Fruit fly (Drosophila melanogaster): ENCODE data around the gene Uch.

The Uch gene

DNA sequence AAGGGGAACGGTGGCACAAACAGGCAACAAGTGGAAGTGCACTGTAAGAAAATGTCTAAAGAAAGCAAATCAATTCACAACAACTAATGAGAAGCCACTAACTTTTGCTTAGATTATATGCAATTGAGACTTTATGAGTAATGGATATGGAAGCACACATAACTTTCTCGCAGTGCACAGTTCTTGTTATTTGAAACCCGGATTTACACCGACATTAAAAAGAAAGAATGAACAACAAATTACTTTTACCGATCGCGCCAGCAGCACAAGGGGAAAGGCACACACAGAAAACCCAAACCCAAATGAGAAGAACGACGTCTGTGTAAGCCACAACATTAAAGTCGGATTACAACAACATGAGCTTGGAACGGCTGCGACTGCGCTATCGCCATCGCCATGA is 24.9 kb downstream of the Uch start (continued):
- TF ChIP-seq CG7839 (tag; optimal IDR thresholded peaks at IDR 0.05) (peak; percentile 71), H2.0 (GFP tag; IDR thresholded peaks at IDR 0.05) (peak; percentile 44; the same call in 1 of the 2 replicates), Dll (GFP tag; IDR thresholded peaks at IDR 0.05; ENCODE audit: partially characterized antibody) (no peak), dan (GFP tag; IDR thresholded peaks at IDR 0.05) (peak; percentile 25; the same call in 1 of the 2 replicates), pnt (GFP tag; optimal IDR thresholded peaks at IDR 0.05) (peak; percentile 66), CG33557 (GFP tag; optimal IDR thresholded peaks at IDR 0.05) (peak; percentile 86), CG7357 (GFP tag; IDR thresholded peaks at IDR 0.05) (peak; percentile 54; the same call in 1 of the 3 replicates), CG8281 (tag; optimal IDR thresholded peaks at IDR 0.05) (peak; percentile 13), lov (optimal IDR thresholded peaks at IDR 0.05) (no peak), lov (GFP tag; IDR thresholded peaks at IDR 0.05) (peak; percentile 23; the same call in 1 of the 3 replicates), CG30403 (GFP tag; optimal IDR thresholded peaks at IDR 0.05) (peak; percentile 60), Deaf1 (tag; optimal IDR thresholded peaks at IDR 0.05) (no peak), CG3163 (GFP tag; optimal IDR thresholded peaks at IDR 0.05) (peak; percentile 4), CG14710 (tag; optimal IDR thresholded peaks at IDR 0.05) (peak; percentile 85), Drgx (GFP tag; IDR thresholded peaks at IDR 0.05) (peak; percentile 19; the same call in 1 of the 2 replicates), CG9609 (GFP tag; optimal IDR thresholded peaks at IDR 0.05) (peak; percentile 66), CG33213 (GFP tag; optimal IDR thresholded peaks at IDR 0.05) (peak; percentile 66), ab (GFP tag; optimal IDR thresholded peaks at IDR 0.05) (peak; percentile 11), CG4820 (GFP tag; optimal IDR thresholded peaks at IDR 0.05) (peak; percentile 81), Dfd (GFP tag; optimal IDR thresholded peaks at IDR 0.05) (no peak), CoRest (tag; optimal IDR thresholded peaks at IDR 0.05) (peak; percentile 68), CG12155 (GFP tag; optimal IDR thresholded peaks at IDR 0.05) (peak; percentile 18), Bdp1 (GFP tag; optimal IDR thresholded peaks at IDR 0.05) (peak; percentile 49), Trl (optimal IDR thresholded peaks at IDR 0.05) (no peak), Trl (GFP tag; optimal IDR thresholded peaks at IDR 0.05) (peak; percentile 73), CG13624 (GFP tag; optimal IDR thresholded peaks at IDR 0.05) (peak; percentile 7), Sry-β (GFP tag; optimal IDR thresholded peaks at IDR 0.05) (peak; percentile 39), CG7987 (GFP tag; optimal IDR thresholded peaks at IDR 0.05) (no peak), CG4282 (GFP tag; optimal IDR thresholded peaks at IDR 0.05) (peak; percentile 31), CG1603 (tag; optimal IDR thresholded peaks at IDR 0.05) (peak; percentile 88), ftz-f1 (GFP tag; optimal IDR thresholded peaks at IDR 0.05) (no peak), tup (GFP tag; optimal IDR thresholded peaks at IDR 0.05) (peak; percentile 14), Gug (GFP tag; IDR thresholded peaks at IDR 0.05) (peak; percentile 55; the same call in 2 of the 4 replicates), lbe (GFP tag; optimal IDR thresholded peaks at IDR 0.05) (peak; percentile 6), Kr (GFP tag; optimal IDR thresholded peaks at IDR 0.05) (no peak), Mad (GFP tag; optimal IDR thresholded peaks at IDR 0.05) (peak; percentile 53), CG10431 (GFP tag; optimal IDR thresholded peaks at IDR 0.05) (peak; percentile 65), Hr78 (GFP tag; optimal IDR thresholded peaks at IDR 0.05) (peak in 1 of 2 experiments; percentile 15), Awh (GFP tag; IDR thresholded peaks at IDR 0.05) (peak; percentile 71; the same call in 1 of the 2 replicates), Jarid2 (GFP tag; optimal IDR thresholded peaks at IDR 0.05) (no peak), tap (tag; optimal IDR thresholded peaks at IDR 0.05) (peak; percentile 4), aop (GFP tag; IDR thresholded peaks at IDR 0.05) (peak; percentile 53; the same call in 1 of the 2 replicates), CG12942 (GFP tag; optimal IDR thresholded peaks at IDR 0.05) (peak; percentile 29), Sry-δ (GFP tag; optimal IDR thresholded peaks at IDR 0.05) (peak; percentile 15), CG8290 (GFP tag; optimal IDR thresholded peaks at IDR 0.05) (peak; percentile 67), CG8290 (tag; optimal IDR thresholded peaks at IDR 0.05) (no peak), ssp (GFP tag; IDR thresholded peaks at IDR 0.05) (peak; percentile 61), Hr3 (GFP tag; optimal IDR thresholded peaks at IDR 0.05) (peak; percentile 56), sens (GFP tag) (peak; percentile 98), vvl (GFP tag; IDR thresholded peaks at IDR 0.05) (peak; percentile 66), CG13123 (GFP tag; optimal IDR thresholded peaks at IDR 0.05) (peak; percentile 35), CG8359 (GFP tag; optimal IDR thresholded peaks at IDR 0.05; ENCODE audit: borderline replicate concordance) (peak; percentile 60)
